Fruit fly (Drosophila melanogaster) whole organism, embryonic: Measurements from ENCODE around the gene CG15170.

Experiments used
- BEAF-32 ChIP-seq: fragments of 200-800 bp; sonication (Bioruptor generic); optimal IDR thresholded peaks from 3 replicates; lab custom pipeline; 2017; ENCODE audit warnings: missing biosample characterization, missing genetic modification characterization, mild to moderate bottlenecking, moderate library complexity, missing genetic modification reagents
- Bgb ChIP-seq: fragments of 200-800 bp; sonication (Bioruptor generic); IDR thresholded peaks from 2 replicates; pipeline ENCODE4 v1.3.6; 2022; ENCODE audit warnings: missing biosample characterization, missing genetic modification characterization; ENCODE audit not compliant: partially characterized antibody
- CG10267 ChIP-seq: fragments of 200-800 bp; sonication (Bioruptor generic); optimal IDR thresholded peaks from 2 replicates; lab custom pipeline; 2018; ENCODE audit warnings: missing biosample characterization, mild to moderate bottlenecking, missing genetic modification characterization, moderate library complexity
- CG12391 ChIP-seq: fragments of 200-800 bp; sonication (Bioruptor generic); optimal IDR thresholded peaks from 3 replicates; lab custom pipeline; 2018; ENCODE audit warnings: missing biosample characterization, mild to moderate bottlenecking, missing genetic modification characterization, moderate library complexity
- CG12659 ChIP-seq: fragments of 200-800 bp; sonication (Bioruptor generic); optimal IDR thresholded peaks from 3 replicates; lab custom pipeline; 2017; ENCODE audit warnings: mild to moderate bottlenecking, missing biosample characterization, missing genetic modification reagents, missing genetic modification characterization
- CG13123 ChIP-seq: fragments of 200-800 bp; sonication (Bioruptor generic); optimal IDR thresholded peaks from 2 replicates; lab custom pipeline; 2016; ENCODE audit warnings: missing biosample characterization, missing genetic modification characterization
- CG13287 ChIP-seq: fragments of 200-800 bp; sonication (Bioruptor generic); IDR thresholded peaks from 2 replicates; pipeline ENCODE4 v1.3.6; 2022; ENCODE audit warnings: missing biosample characterization, missing genetic modification characterization; ENCODE audit not compliant: partially characterized antibody
- CG14710 ChIP-seq: fragments of 200-800 bp; sonication (Bioruptor generic); optimal IDR thresholded peaks from 3 replicates; lab custom pipeline; 2019; ENCODE audit warnings: missing biosample characterization, mild to moderate bottlenecking, missing genetic modification characterization, moderate library complexity
- CG14860 ChIP-seq: fragments of 200-800 bp; sonication (Bioruptor generic); IDR thresholded peaks from 3 replicates; pipeline ENCODE4 v1.3.6; 2022; ENCODE audit warnings: missing biosample characterization, missing genetic modification characterization; ENCODE audit not compliant: partially characterized antibody
- CG16813 ChIP-seq: fragments of 200-800 bp; sonication (Bioruptor generic); IDR thresholded peaks from 3 replicates; pipeline ENCODE4 v1.3.6; 2022; ENCODE audit warnings: missing biosample characterization, missing genetic modification characterization; ENCODE audit not compliant: partially characterized antibody
- CG17328 ChIP-seq: fragments of 200-800 bp; sonication (Bioruptor generic); IDR thresholded peaks from 2 replicates; pipeline ENCODE4 v1.3.6; 2022; ENCODE audit warnings: missing biosample characterization, missing genetic modification characterization
- CG17385 ChIP-seq: fragments of 200-800 bp; sonication (Bioruptor generic); optimal IDR thresholded peaks from 3 replicates; lab custom pipeline; 2018; ENCODE audit warnings: missing biosample characterization, mild to moderate bottlenecking, missing genetic modification characterization
- CG18476 ChIP-seq: fragments of 200-800 bp; sonication (Bioruptor generic); optimal IDR thresholded peaks from 2 replicates; lab custom pipeline; 2016; ENCODE audit warnings: missing biosample characterization, mild to moderate bottlenecking, missing genetic modification characterization
- CG2116 ChIP-seq: fragments of 200-800 bp; sonication (Bioruptor generic); optimal IDR thresholded peaks from 3 replicates; lab custom pipeline; 2018; ENCODE audit warnings: missing biosample characterization, mild to moderate bottlenecking, missing genetic modification characterization
- CG2129 ChIP-seq: fragments of 200-800 bp; sonication (Bioruptor generic); IDR thresholded peaks from 2 replicates; pipeline ENCODE4 v1.3.6; 2022; ENCODE audit warnings: missing biosample characterization, missing genetic modification characterization; ENCODE audit not compliant: partially characterized antibody
- CG34224 ChIP-seq: fragments of 200-800 bp; sonication (Bioruptor generic); IDR thresholded peaks from 3 replicates; pipeline ENCODE4 v1.3.6; 2022; ENCODE audit warnings: missing biosample characterization, missing genetic modification characterization; ENCODE audit not compliant: partially characterized antibody
- CG4617 ChIP-seq: fragments of 200-800 bp; sonication (Bioruptor generic); optimal IDR thresholded peaks from 3 replicates; lab custom pipeline; 2016; ENCODE audit warnings: missing biosample characterization, missing genetic modification characterization, borderline replicate concordance
- CG6254 ChIP-seq: fragments of 200-800 bp; sonication (Bioruptor generic); optimal IDR thresholded peaks from 3 replicates; lab custom pipeline; 2017; ENCODE audit warnings: mild to moderate bottlenecking, missing biosample characterization, missing genetic modification reagents, missing genetic modification characterization
- CG8924 ChIP-seq: fragments of 200-800 bp; optimal IDR thresholded peaks from 3 replicates; lab custom pipeline; 2019; ENCODE audit warnings: missing biosample characterization, mild to moderate bottlenecking, missing genetic modification characterization, moderate library complexity
- Fer1 ChIP-seq: fragments of 200-800 bp; sonication (Bioruptor generic); optimal IDR thresholded peaks from 2 replicates; lab custom pipeline; 2017; ENCODE audit warnings: missing biosample characterization, mild to moderate bottlenecking, missing genetic modification characterization
- HLH4C ChIP-seq: fragments of 200-800 bp; sonication (Bioruptor generic); IDR thresholded peaks from 3 replicates; pipeline ENCODE4 v1.3.6; 2022; ENCODE audit warnings: missing biosample characterization, missing genetic modification characterization; ENCODE audit not compliant: partially characterized antibody
- MBD-R2 ChIP-seq: fragments of 200-800 bp; sonication (Bioruptor generic); IDR thresholded peaks from 2 replicates; pipeline ENCODE4 v1.3.6; 2022; ENCODE audit warnings: missing biosample characterization, missing genetic modification characterization
- MESR4 ChIP-seq: fragments of 200-800 bp; sonication (Bioruptor generic); optimal IDR thresholded peaks from 2 replicates; lab custom pipeline; 2018; ENCODE audit warnings: missing biosample characterization, mild to moderate bottlenecking, missing genetic modification characterization, moderate library complexity
- Med ChIP-seq: fragments of 200-800 bp; sonication (Bioruptor generic); peaks from one replicate; lab custom pipeline; 2016; ENCODE audit warnings: missing biosample characterization, missing genetic modification characterization, mild to moderate bottlenecking, inconsistent platforms, moderate library complexity
- Opbp ChIP-seq: fragments of 200-800 bp; sonication (Bioruptor generic); IDR thresholded peaks from 3 replicates; pipeline ENCODE4 v1.3.6; 2022; ENCODE audit warnings: missing biosample characterization, missing genetic modification characterization; ENCODE audit not compliant: partially characterized antibody
- Scr ChIP-seq: fragments of 200-800 bp; sonication (Bioruptor generic); IDR thresholded peaks from 2 replicates; pipeline ENCODE4 v1.3.6; 2022; ENCODE audit warnings: missing biosample characterization, missing genetic modification characterization; ENCODE audit not compliant: partially characterized antibody
- Sry-δ ChIP-seq: fragments of 200-800 bp; sonication (Bioruptor generic); optimal IDR thresholded peaks from 2 replicates; lab custom pipeline; 2016; ENCODE audit warnings: missing biosample characterization, missing genetic modification characterization
- YL-1 ChIP-seq: fragments of 200-800 bp; sonication (Bioruptor generic); optimal IDR thresholded peaks from 3 replicates; lab custom pipeline; 2017; ENCODE audit warnings: missing biosample characterization, mild to moderate bottlenecking, missing genetic modification characterization
- amos ChIP-seq: fragments of 200-800 bp; sonication (Bioruptor generic); IDR thresholded peaks from 2 replicates; pipeline ENCODE4 v1.3.6; 2022; ENCODE audit warnings: missing biosample characterization, missing genetic modification characterization; ENCODE audit not compliant: partially characterized antibody
- ato ChIP-seq: fragments of 200-800 bp; sonication (Bioruptor generic); IDR thresholded peaks from 2 replicates; pipeline ENCODE4 v1.3.6; 2022; ENCODE audit warnings: missing biosample characterization, missing genetic modification characterization; ENCODE audit not compliant: partially characterized antibody
- cato ChIP-seq: fragments of 200-800 bp; sonication (Bioruptor generic); optimal IDR thresholded peaks from 2 replicates; lab custom pipeline; 2016; ENCODE audit warnings: missing biosample characterization, missing genetic modification characterization, borderline replicate concordance
- chinmo ChIP-seq: fragments of 200-800 bp; sonication (Bioruptor generic); IDR thresholded peaks from 4 replicates; pipeline ENCODE4 v1.3.6; 2022; ENCODE audit warnings: missing biosample characterization, missing genetic modification characterization; ENCODE audit not compliant: partially characterized antibody
- ewg ChIP-seq: fragments of 200-800 bp; sonication (Bioruptor generic); optimal IDR thresholded peaks from 3 replicates; lab custom pipeline; 2017; ENCODE audit warnings: mild to moderate bottlenecking, missing biosample characterization, missing genetic modification reagents, missing genetic modification characterization
- grn ChIP-seq: fragments of 200-800 bp; sonication (Bioruptor generic); optimal IDR thresholded peaks from 3 replicates; lab custom pipeline; 2017; ENCODE audit warnings: missing biosample characterization, missing genetic modification characterization
- hb ChIP-seq: fragments of 200-800 bp; sonication (Bioruptor generic); IDR thresholded peaks from 3 replicates; pipeline ENCODE4 v1.3.6; 2022; ENCODE audit warnings: missing biosample characterization, missing genetic modification characterization; ENCODE audit not compliant: partially characterized antibody
- hbn ChIP-seq: fragments of 200-800 bp; sonication (Bioruptor generic); IDR thresholded peaks from 2 replicates; pipeline ENCODE4 v1.3.6; 2022; ENCODE audit warnings: missing biosample characterization, missing genetic modification characterization; ENCODE audit not compliant: partially characterized antibody
- inv ChIP-seq: fragments of 200-800 bp; sonication (Bioruptor generic); IDR thresholded peaks from 2 replicates; pipeline ENCODE4 v1.3.6; 2022; ENCODE audit warnings: missing biosample characterization, missing genetic modification characterization; ENCODE audit not compliant: partially characterized antibody
- knrl ChIP-seq: fragments of 200-800 bp; sonication (Bioruptor generic); IDR thresholded peaks from 3 replicates; pipeline ENCODE4 v1.3.6; 2022; ENCODE audit warnings: missing biosample characterization, missing genetic modification characterization; ENCODE audit not compliant: partially characterized antibody
- nmo ChIP-seq: fragments of 200-800 bp; sonication (Bioruptor generic); optimal IDR thresholded peaks from 2 replicates; lab custom pipeline; 2018; ENCODE audit warnings: missing biosample characterization, mild to moderate bottlenecking, missing genetic modification characterization, moderate library complexity
- pnt ChIP-seq: fragments of 200-800 bp; sonication (Bioruptor generic); optimal IDR thresholded peaks from 3 replicates; lab custom pipeline; 2016; ENCODE audit warnings: missing biosample characterization, missing genetic modification characterization
- scrt ChIP-seq: fragments of 200-800 bp; sonication (Bioruptor generic); optimal IDR thresholded peaks from 2 replicates; lab custom pipeline; 2018; ENCODE audit warnings: missing biosample characterization, mild to moderate bottlenecking, missing genetic modification characterization, moderate library complexity
- sna ChIP-seq: fragments of 200-800 bp; sonication (Bioruptor generic); IDR thresholded peaks from 2 replicates; pipeline ENCODE4 v1.3.6; 2022; ENCODE audit warnings: missing biosample characterization, missing genetic modification characterization; ENCODE audit not compliant: partially characterized antibody
- stwl ChIP-seq: fragments of 200-800 bp; sonication (Bioruptor generic); optimal IDR thresholded peaks from 3 replicates; lab custom pipeline; 2018; ENCODE audit warnings: missing biosample characterization, mild to moderate bottlenecking, missing genetic modification characterization, moderate library complexity
- trem ChIP-seq: fragments of 200-800 bp; optimal IDR thresholded peaks from 3 replicates; lab custom pipeline; 2019; ENCODE audit warnings: missing biosample characterization, mild to moderate bottlenecking, missing genetic modification characterization, moderate library complexity
- trh ChIP-seq: fragments of 200-800 bp; sonication (Bioruptor generic); optimal IDR thresholded peaks from 2 replicates; lab custom pipeline; 2016; ENCODE audit warnings: missing biosample characterization, missing genetic modification characterization
- vnd ChIP-seq: fragments of 200-800 bp; sonication (Bioruptor generic); IDR thresholded peaks from 3 replicates; pipeline ENCODE4 v1.3.6; 2022; ENCODE audit warnings: missing biosample characterization, missing genetic modification characterization; ENCODE audit not compliant: partially characterized antibody
- zf30C ChIP-seq: fragments of 200-800 bp; sonication (Bioruptor generic); optimal IDR thresholded peaks from 3 replicates; lab custom pipeline; 2018; ENCODE audit warnings: missing biosample characterization, mild to moderate bottlenecking, missing genetic modification characterization

Gene CG15170

dm6 chr2L:19033288-19033687 lies 43.3 kb upstream of the CG15170 start, which contains the start of gene hook (continued):
- TF ChIP-seq CG17385 (peak; percentile 6), knrl (GFP tag; lab: Robert Waterston, UW) (peak; percentile 84), zf30C (no peak), Scr (GFP tag; lab: Robert Waterston, UW) (peak; percentile 81), nmo (GFP tag; lab: Kevin White, UChicago) (peak; percentile 8), BEAF-32 (GFP tag; lab: Kevin White, UChicago) (peak; percentile 68), Med (GFP tag; lab: Kevin White, UChicago) (peak; percentile 40), CG18476 (GFP tag; lab: Kevin White, UChicago) (no peak), CG13287 (GFP tag; lab: Robert Waterston, UW) (peak; percentile 81), chinmo (peak; percentile 81; the same call in 2 of the 4 replicates), pnt (no peak), trem (peak; percentile 52), CG14710 (peak; percentile 15), ato (GFP tag; lab: Robert Waterston, UW) (0 out of 2 replicates have a peak, but pooled peaks have one; percentile 24), stwl (tag; lab: Kevin White, UChicago) (peak; percentile 33), YL-1 (GFP tag; lab: Kevin White, UChicago) (no peak), ewg (GFP tag; lab: Kevin White, UChicago) (no peak), CG14860 (peak; percentile 63), vnd (peak; percentile 64), scrt (GFP tag; lab: Kevin White, UChicago) (peak; percentile 40), trh (no peak), MBD-R2 (peak; percentile 68), hbn (GFP tag; lab: Robert Waterston, UW) (peak; percentile 75), cato (no peak), CG10267 (peak; percentile 22), CG12659 (GFP tag; lab: Kevin White, UChicago) (peak; percentile 22), Sry-δ (peak; percentile 61), grn (GFP tag; lab: Kevin White, UChicago) (no peak), CG4617 (GFP tag; lab: Kevin White, UChicago) (peak; percentile 22), Fer1 (no peak), amos (GFP tag; lab: Robert Waterston, UW) (peak; percentile 75), inv (GFP tag; lab: Robert Waterston, UW) (peak; percentile 67), Bgb (GFP tag; lab: Robert Waterston, UW) (peak; percentile 76), CG12391 (tag; lab: Kevin White, UChicago) (peak; percentile 14), HLH4C (GFP tag; lab: Robert Waterston, UW) (peak; percentile 71), CG17328 (no peak), hb (GFP tag; lab: Robert Waterston, UW) (peak; percentile 67; the same call in 2 of the 3 replicates), CG13123 (GFP tag; lab: Kevin White, UChicago) (no peak), CG6254 (GFP tag; lab: Kevin White, UChicago) (no peak), MESR4 (GFP tag; lab: Kevin White, UChicago) (peak; percentile 45), CG34224 (peak; percentile 70), CG2116 (peak; percentile 60), CG8924 (tag; lab: Kevin White, UChicago) (no peak), CG16813 (peak; percentile 69), Opbp (GFP tag; lab: Robert Waterston, UW) (peak; percentile 73; the same call in 2 of the 3 replicates), CG2129 (GFP tag; lab: Robert Waterston, UW) (peak; percentile 63), sna (GFP tag; lab: Robert Waterston, UW) (peak; percentile 82)
